Fruit fly (Drosophila melanogaster) whole organism, embryonic: ENCODE data around the gene Srp14.

Experiments
- Awh ChIP-seq: fragments of 200-800 bp; sonication (Bioruptor generic); IDR thresholded peaks from 2 replicates; pipeline ENCODE4, ENCODE4 v1.3.6; 2022; ENCODE audit warnings: missing biosample characterization, missing genetic modification characterization
- CG11085 ChIP-seq: fragments of 200-800 bp; sonication (Bioruptor generic); IDR thresholded peaks from 2 replicates; pipeline ENCODE4 v1.3.6; 2022; ENCODE audit warnings: missing biosample characterization, missing genetic modification characterization
- CG12071 ChIP-seq: fragments of 200-800 bp; sonication (Bioruptor generic); optimal IDR thresholded peaks from 3 replicates; lab custom pipeline; 2018; ENCODE audit warnings: missing biosample characterization, mild to moderate bottlenecking, missing genetic modification characterization
- CG15514 ChIP-seq: fragments of 200-800 bp; sonication (Bioruptor generic); optimal IDR thresholded peaks from 3 replicates; lab custom pipeline; 2017; ENCODE audit warnings: missing biosample characterization, missing genetic modification characterization, mild to moderate bottlenecking, moderate library complexity, missing genetic modification reagents
- CG17385 ChIP-seq: fragments of 200-800 bp; sonication (Bioruptor generic); optimal IDR thresholded peaks from 3 replicates; lab custom pipeline; 2018; ENCODE audit warnings: missing biosample characterization, mild to moderate bottlenecking, missing genetic modification characterization
- CG17802 ChIP-seq: fragments of 200-800 bp; sonication (Bioruptor generic); optimal IDR thresholded peaks from 2 replicates; lab custom pipeline; 2018; ENCODE audit warnings: missing biosample characterization, mild to moderate bottlenecking, missing genetic modification characterization, moderate library complexity
- CG18599 ChIP-seq: fragments of 200-800 bp; sonication (Bioruptor generic); optimal IDR thresholded peaks from 3 replicates; lab custom pipeline; 2017; ENCODE audit warnings: missing biosample characterization, missing genetic modification characterization, mild to moderate bottlenecking, moderate library complexity, missing genetic modification reagents
- CG18764 ChIP-seq: fragments of 200-800 bp; sonication (Bioruptor generic); optimal IDR thresholded peaks from 3 replicates; lab custom pipeline; 2016; ENCODE audit warnings: missing biosample characterization, missing genetic modification characterization
- CG2129 ChIP-seq: fragments of 200-800 bp; sonication (Bioruptor generic); IDR thresholded peaks from 2 replicates; pipeline ENCODE4 v1.3.6; 2022; ENCODE audit warnings: missing biosample characterization, missing genetic modification characterization; ENCODE audit not compliant: partially characterized antibody
- CG2712 ChIP-seq: fragments of 200-800 bp; optimal IDR thresholded peaks from 3 replicates; lab custom pipeline; 2019; ENCODE audit warnings: missing biosample characterization, mild to moderate bottlenecking, missing genetic modification characterization, moderate library complexity
- CG31388 ChIP-seq: fragments of 200-800 bp; sonication (Bioruptor generic); optimal IDR thresholded peaks from 2 replicates; lab custom pipeline; 2016; ENCODE audit warnings: missing biosample characterization, missing genetic modification characterization
- CG34376 ChIP-seq: fragments of 200-800 bp; sonication (Bioruptor generic); optimal IDR thresholded peaks from 2 replicates; lab custom pipeline; 2018; ENCODE audit warnings: missing biosample characterization, mild to moderate bottlenecking, missing genetic modification characterization
- CG4328 ChIP-seq: fragments of 200-800 bp; sonication (Bioruptor generic); optimal IDR thresholded peaks from 3 replicates; lab custom pipeline; 2017; ENCODE audit warnings: missing biosample characterization, missing genetic modification reagents, missing genetic modification characterization
- CG43689 ChIP-seq: fragments of 200-800 bp; sonication (Bioruptor generic); IDR thresholded peaks from 2 replicates; pipeline ENCODE4 v1.3.6; 2022; ENCODE audit warnings: missing biosample characterization, missing genetic modification characterization
- CG7839 ChIP-seq: fragments of 200-800 bp; sonication (Bioruptor generic); optimal IDR thresholded peaks from 3 replicates; lab custom pipeline; 2018; ENCODE audit warnings: missing biosample characterization, mild to moderate bottlenecking, missing genetic modification characterization, moderate library complexity
- CG7928 ChIP-seq: fragments of 200-800 bp; sonication (Bioruptor generic); optimal IDR thresholded peaks from 2 replicates; lab custom pipeline; 2017; ENCODE audit warnings: missing biosample characterization, mild to moderate bottlenecking, missing genetic modification characterization
- CG7987 ChIP-seq: fragments of 200-800 bp; sonication (Bioruptor generic); optimal IDR thresholded peaks from 2 replicates; lab custom pipeline; 2018; ENCODE audit warnings: missing biosample characterization, mild to moderate bottlenecking, missing genetic modification characterization, moderate library complexity
- CG8290 ChIP-seq, 3 experiments: fragments of 200-800 bp; sonication (Bioruptor generic); optimal IDR thresholded peaks; 2 replicates each; lab custom pipeline; 2016 to 2019; ENCODE audit warnings: missing biosample characterization in 3 of 3, missing genetic modification characterization in 3 of 3, mild to moderate bottlenecking in 2 of 3, moderate library complexity in 1 of 3
- D ChIP-seq, 2 experiments: fragments of 200-800 bp in 1 of 2; fragments of >200 bp in 1 of 2; sonication (Bioruptor generic) in 1 of 2; optimal IDR thresholded peaks; 2 replicates in 1 of 2; 3 replicates in 1 of 2; lab custom pipeline; 2017; ENCODE audit warnings: mild to moderate bottlenecking in 1 of 2, missing biosample characterization in 1 of 2, missing genetic modification characterization in 1 of 2, missing genetic modification reagents in 1 of 2
- Dek ChIP-seq: fragments of 200-800 bp; sonication (Bioruptor generic); optimal IDR thresholded peaks from 3 replicates; lab custom pipeline; 2019; ENCODE audit warnings: missing biosample characterization, mild to moderate bottlenecking, missing genetic modification characterization, moderate library complexity
- HLHmδ ChIP-seq: fragments of 200-800 bp; sonication (Bioruptor generic); optimal IDR thresholded peaks from 2 replicates; lab custom pipeline; 2018; ENCODE audit warnings: missing biosample characterization, mild to moderate bottlenecking, missing genetic modification characterization, moderate library complexity
- Hey ChIP-seq: fragments of 200-800 bp; sonication (Bioruptor generic); optimal IDR thresholded peaks from 3 replicates; lab custom pipeline; 2018; ENCODE audit warnings: missing biosample characterization, mild to moderate bottlenecking, missing genetic modification characterization
- Hmx ChIP-seq: fragments of 200-800 bp; sonication (Bioruptor generic); optimal IDR thresholded peaks from 2 replicates; lab custom pipeline; 2016; ENCODE audit warnings: missing biosample characterization, missing genetic modification characterization
- Neu2 ChIP-seq: fragments of 200-800 bp; sonication (Bioruptor generic); optimal IDR thresholded peaks from 3 replicates; lab custom pipeline; 2016; ENCODE audit warnings: missing biosample characterization, missing genetic modification characterization, borderline replicate concordance
- NfI ChIP-seq: fragments of 200-800 bp; sonication (Bioruptor generic); optimal IDR thresholded peaks from 3 replicates; lab custom pipeline; 2018; ENCODE audit warnings: missing biosample characterization, mild to moderate bottlenecking, missing genetic modification characterization, moderate library complexity
- chm ChIP-seq: fragments of 200-800 bp; sonication (Bioruptor generic); IDR thresholded peaks from 2 replicates; pipeline ENCODE4 v1.3.6; 2022; ENCODE audit warnings: missing biosample characterization, missing genetic modification characterization
- ci ChIP-seq: fragments of 200-800 bp; sonication (Bioruptor generic); IDR thresholded peaks from 3 replicates; pipeline ENCODE4 v1.3.6; 2022; ENCODE audit warnings: missing biosample characterization, missing genetic modification characterization
- dpn ChIP-seq, 2 experiments: fragments of 200-800 bp; sonication (Bioruptor generic); optimal IDR thresholded peaks; 3 replicates each; lab custom pipeline; 2016; ENCODE audit warnings: missing biosample characterization in 2 of 2, missing genetic modification characterization in 2 of 2
- jumu ChIP-seq: fragments of 200-800 bp; sonication (Bioruptor generic); optimal IDR thresholded peaks from 3 replicates; lab custom pipeline; 2016; ENCODE audit warnings: missing biosample characterization, missing genetic modification characterization
- lilli ChIP-seq: fragments of 200-800 bp; sonication (Bioruptor generic); optimal IDR thresholded peaks from 3 replicates; lab custom pipeline; 2016; ENCODE audit warnings: missing biosample characterization, missing genetic modification characterization
- lov ChIP-seq, 2 experiments: fragments of 200-800 bp in 1 of 2; fragments of >200 bp in 1 of 2; sonication (Bioruptor generic) in 1 of 2; IDR thresholded peaks in 1 of 2; optimal IDR thresholded peaks in 1 of 2; 2 replicates in 1 of 2; 3 replicates in 1 of 2; pipeline versions ENCODE4 v1.3.6 to Lab custom; 2017 to 2022; ENCODE audit warnings: missing biosample characterization in 1 of 2, missing genetic modification characterization in 1 of 2
- maf-S ChIP-seq: fragments of 200-800 bp; sonication (Bioruptor generic); optimal IDR thresholded peaks from 2 replicates; lab custom pipeline; 2016; ENCODE audit warnings: missing biosample characterization, missing genetic modification characterization
- mirr ChIP-seq: fragments of 200-800 bp; sonication (Bioruptor generic); optimal IDR thresholded peaks from 3 replicates; lab custom pipeline; 2018; ENCODE audit warnings: missing biosample characterization, mild to moderate bottlenecking, missing genetic modification characterization
- prd ChIP-seq, 3 experiments: fragments of >200 bp in 2 of 3; fragments of 200-800 bp in 1 of 3; sonication (Bioruptor generic) in 1 of 3; optimal IDR thresholded peaks in 2 of 3; IDR thresholded peaks in 1 of 3; 2 replicates in 2 of 3; 3 replicates in 1 of 3; pipeline versions ENCODE4 v1.3.6 to Lab custom; 2017 to 2022; ENCODE audit warnings: missing biosample characterization in 1 of 3, missing genetic modification characterization in 1 of 3
- rib ChIP-seq: fragments of 200-800 bp; sonication (Bioruptor generic); IDR thresholded peaks from 2 replicates; pipeline ENCODE4 v1.3.6; 2022; ENCODE audit warnings: missing biosample characterization, missing genetic modification characterization
- schlank ChIP-seq: fragments of 200-800 bp; sonication (Bioruptor generic); optimal IDR thresholded peaks from 2 replicates; lab custom pipeline; 2018; ENCODE audit warnings: missing biosample characterization, mild to moderate bottlenecking, missing genetic modification characterization
- scrt ChIP-seq: fragments of 200-800 bp; sonication (Bioruptor generic); optimal IDR thresholded peaks from 2 replicates; lab custom pipeline; 2018; ENCODE audit warnings: missing biosample characterization, mild to moderate bottlenecking, missing genetic modification characterization, moderate library complexity
- sd ChIP-seq: fragments of 200-800 bp; sonication (Bioruptor generic); optimal IDR thresholded peaks from 3 replicates; lab custom pipeline; 2018; ENCODE audit warnings: missing biosample characterization, mild to moderate bottlenecking, missing genetic modification characterization, moderate library complexity
- sens ChIP-seq: fragments of 200-800 bp; sonication (Bioruptor generic); peaks from one replicate; lab custom pipeline; 2016; ENCODE audit warnings: missing biosample characterization, missing genetic modification characterization
- sens-2 ChIP-seq: fragments of 200-800 bp; sonication (Bioruptor generic); IDR thresholded peaks from 2 replicates; pipeline ENCODE4 v1.3.6; 2022; ENCODE audit warnings: missing biosample characterization, missing genetic modification characterization
- so ChIP-seq: fragments of 200-800 bp; sonication (Bioruptor generic); IDR thresholded peaks from 3 replicates; pipeline ENCODE4 v1.3.6; 2022; ENCODE audit warnings: missing biosample characterization, missing genetic modification characterization
- sob ChIP-seq: fragments of 200-800 bp; sonication (Bioruptor generic); IDR thresholded peaks from 2 replicates; pipeline ENCODE4 v1.3.6; 2022; ENCODE audit warnings: missing biosample characterization, missing genetic modification characterization
- tx ChIP-seq: fragments of 200-800 bp; sonication (Bioruptor generic); optimal IDR thresholded peaks from 2 replicates; lab custom pipeline; 2016; ENCODE audit warnings: missing biosample characterization, missing genetic modification characterization
- unc-4 ChIP-seq: fragments of 200-800 bp; sonication (Bioruptor generic); IDR thresholded peaks from 2 replicates; pipeline ENCODE4 v1.3.6; 2022; ENCODE audit warnings: missing biosample characterization, missing genetic modification characterization; ENCODE audit not compliant: partially characterized antibody
- vnd ChIP-seq: fragments of 200-800 bp; sonication (Bioruptor generic); IDR thresholded peaks from 3 replicates; pipeline ENCODE4 v1.3.6; 2022; ENCODE audit warnings: missing biosample characterization, missing genetic modification characterization; ENCODE audit not compliant: partially characterized antibody
- vvl ChIP-seq: fragments of 200-800 bp; sonication (Bioruptor generic); IDR thresholded peaks from 2 replicates; pipeline ENCODE4 v1.3.6; 2022; ENCODE audit warnings: missing biosample characterization, missing genetic modification characterization
- wek ChIP-seq: fragments of 200-800 bp; sonication (Bioruptor generic); optimal IDR thresholded peaks from 3 replicates; lab custom pipeline; 2018; ENCODE audit warnings: missing biosample characterization, mild to moderate bottlenecking, missing genetic modification characterization, moderate library complexity

The Srp14 gene

DNA sequence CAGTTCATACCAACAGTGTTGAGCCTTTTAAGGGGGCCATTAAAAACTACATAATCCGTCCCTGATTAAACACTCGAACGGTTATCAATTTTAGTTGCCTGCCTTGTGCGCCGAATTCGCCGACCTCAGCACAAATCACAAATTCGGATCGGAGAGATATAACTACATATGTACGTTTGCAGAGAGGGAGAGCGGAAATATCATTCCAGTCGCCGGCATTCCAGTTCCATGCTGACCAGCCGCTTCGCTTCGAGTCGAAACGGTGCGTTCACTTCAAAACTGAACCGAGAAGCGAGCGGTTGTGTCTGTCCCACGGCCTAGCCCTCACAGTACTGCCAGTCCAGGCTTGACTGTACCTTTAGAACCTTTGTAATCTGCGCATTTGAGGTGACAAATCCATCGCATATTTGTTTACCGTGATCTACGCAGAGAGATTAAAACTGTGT lies 5.4 kb upstream of the Srp14 start (continued):
- TF ChIP-seq D (optimal IDR thresholded peaks at IDR 0.05; lab: Kevin White, UChicago) (no peak), D (GFP tag; optimal IDR thresholded peaks at IDR 0.05; lab: Kevin White, UChicago) (no peak), NfI (GFP tag; lab: Kevin White, UChicago) (peak; percentile 24), schlank (tag; lab: Kevin White, UChicago) (peak; percentile 9), lov (optimal IDR thresholded peaks at IDR 0.05; lab: Kevin White, UChicago) (no peak), lov (GFP tag; IDR thresholded peaks at IDR 0.05; lab: Robert Waterston, UW) (0 out of 3 replicates have a peak, but pooled peaks have one; percentile 55), Hey (tag; lab: Kevin White, UChicago) (peak; percentile 90), Awh (GFP tag; lab: Robert Waterston, UW) (peak; percentile 67; the same call in 1 of the 2 replicates), CG17385 (peak; percentile 53), CG18599 (GFP tag; lab: Kevin White, UChicago) (peak; percentile 54), vvl (GFP tag; lab: Robert Waterston, UW) (peak; percentile 32; the same call in 1 of the 2 replicates), CG7928 (peak; percentile 62), sd (tag; lab: Kevin White, UChicago) (peak; percentile 61), so (GFP tag; lab: Robert Waterston, UW) (peak; percentile 51; the same call in 2 of the 3 replicates), CG7839 (no peak), rib (GFP tag; lab: Robert Waterston, UW) (peak; percentile 47; the same call in 1 of the 2 replicates), prd (optimal IDR thresholded peaks at IDR 0.05; lab: Kevin White, UChicago) (no peak), prd (GFP tag; IDR thresholded peaks at IDR 0.05; lab: Robert Waterston, UW) (no peak), CG8290 (GFP tag; optimal IDR thresholded peaks at IDR 0.05; lab: Kevin White, UChicago) (no peak), CG8290 (tag; optimal IDR thresholded peaks at IDR 0.05; lab: Kevin White, UChicago) (peak in 1 of 2 experiments; percentile 62), sob (GFP tag; lab: Robert Waterston, UW) (peak; percentile 34; the same call in 1 of the 2 replicates), HLHmδ (GFP tag; lab: Kevin White, UChicago) (peak; percentile 74), maf-S (GFP tag; lab: Kevin White, UChicago) (peak; percentile 22), CG7987 (peak; percentile 30), Neu2 (GFP tag; lab: Kevin White, UChicago) (no peak), mirr (GFP tag; lab: Kevin White, UChicago) (peak; percentile 95), CG4328 (peak; percentile 32), dpn (GFP tag; optimal IDR thresholded peaks at IDR 0.05; lab: Kevin White, UChicago) (peak in 1 of 2 experiments; percentile 21), lilli (GFP tag; lab: Kevin White, UChicago) (peak; percentile 73), CG11085 (GFP tag; lab: Robert Waterston, UW) (no peak), scrt (peak; percentile 5), CG2129 (GFP tag; lab: Robert Waterston, UW) (no peak), CG34376 (GFP tag; lab: Kevin White, UChicago) (peak; percentile 97), sens (GFP tag; lab: Kevin White, UChicago) (peak; percentile 54), CG2712 (tag; lab: Kevin White, UChicago) (peak; percentile 4), jumu (peak; percentile 13), chm (GFP tag; lab: Robert Waterston, UW) (peak; percentile 62), CG15514 (peak; percentile 51), Hmx (GFP tag; lab: Kevin White, UChicago) (no peak), CG43689 (GFP tag; lab: Robert Waterston, UW) (no peak), unc-4 (0 out of 2 replicates have a peak, but pooled peaks have one; percentile 38), CG17802 (tag; lab: Kevin White, UChicago) (no peak), CG31388 (GFP tag; lab: Kevin White, UChicago) (no peak), tx (GFP tag; lab: Kevin White, UChicago) (no peak), sens-2 (GFP tag; lab: Robert Waterston, UW) (peak; percentile 75), ci (GFP tag; lab: Robert Waterston, UW) (peak; percentile 59; the same call in 1 of the 3 replicates), vnd (GFP tag; lab: Robert Waterston, UW) (0 out of 3 replicates have a peak, but pooled peaks have one; percentile 24), CG18764 (no peak), Dek (peak; percentile 14), CG12071 (GFP tag; lab: Kevin White, UChicago) (peak; percentile 33), wek (peak; percentile 5)
